Fruit fly (Drosophila melanogaster) whole organism, pupa: ENCODE results near the gene CG5276.

Experiments
- CG34367 ChIP-seq: fragments of 200-800 bp; sonication (Bioruptor generic); optimal IDR thresholded peaks from 2 replicates; lab custom pipeline; 2018; ENCODE audit warnings: missing biosample characterization, mild to moderate bottlenecking, missing genetic modification characterization
- CG9948 ChIP-seq: fragments of 200-800 bp; sonication (Bioruptor generic); optimal IDR thresholded peaks from 2 replicates; lab custom pipeline; 2018; ENCODE audit warnings: missing biosample characterization, mild to moderate bottlenecking, missing genetic modification characterization, moderate library complexity
- EcR ChIP-seq: fragments of 200-800 bp; sonication (Bioruptor generic); optimal IDR thresholded peaks from 3 replicates; lab custom pipeline; 2019; ENCODE audit warnings: missing biosample characterization, missing genetic modification characterization, mild to moderate bottlenecking, moderate library complexity, missing genetic modification reagents
- Snoo ChIP-seq: fragments of 200-800 bp; sonication (Bioruptor generic); optimal IDR thresholded peaks from 3 replicates; lab custom pipeline; 2017; ENCODE audit warnings: missing biosample characterization, mild to moderate bottlenecking, missing genetic modification characterization, inconsistent platforms

DNA sequence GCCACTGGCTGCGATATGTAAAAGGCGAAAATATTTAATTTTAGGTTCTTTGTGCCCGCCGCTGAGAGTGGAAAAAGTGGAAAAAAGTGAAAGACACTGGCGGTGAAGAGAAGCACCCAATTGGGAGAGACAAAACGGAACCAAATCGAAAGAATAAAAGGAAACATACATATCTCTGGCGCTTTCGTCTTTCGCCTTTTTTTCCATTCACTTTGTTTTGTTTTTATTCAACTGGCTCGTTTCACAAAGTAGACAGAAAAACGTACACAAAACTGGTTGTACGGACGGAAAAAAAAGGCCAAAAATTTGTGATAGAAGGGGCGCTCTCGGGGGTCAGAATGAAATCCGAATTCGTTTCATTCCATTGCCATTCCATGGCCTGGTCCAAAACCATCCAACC is 18.1 kb downstream of the CG5276 start:
- TF ChIP-seq CG34367, result no peak
- no peak for TF ChIP-seq EcR (GFP tag; lab: Kevin White, UChicago)
- TF ChIP-seq CG9948 (tag; lab: Kevin White, UChicago), result no peak
- TF ChIP-seq Snoo (tag; lab: Kevin White, UChicago), result peak; percentile 6
